Worm (Caenorhabditis elegans) whole organism, late embryonic: Measurements from ENCODE around the gene ZK813.6.

Source experiments
- C08G9.2 ChIP-seq: sonication (generic microtip); optimal IDR thresholded peaks from 2 replicates; lab custom pipeline; 2016; ENCODE audit warnings: mild to moderate bottlenecking, missing genetic modification characterization, moderate library complexity, missing compliant biosample characterization
- C38D4.7 ChIP-seq: fragments of 200-800 bp; sonication (Bioruptor generic); optimal IDR thresholded peaks from 2 replicates; lab custom pipeline; 2018; ENCODE audit warnings: mild to moderate bottlenecking, missing genetic modification characterization, moderate library complexity, missing compliant biosample characterization
- K02D7.2 ChIP-seq: sonication (generic microtip); optimal IDR thresholded peaks from 2 replicates; lab custom pipeline; 2017; ENCODE audit warnings: mild to moderate bottlenecking, missing genetic modification characterization, missing compliant biosample characterization
- K09A11.1 ChIP-seq: sonication (generic microtip); optimal IDR thresholded peaks from 2 replicates; lab custom pipeline; 2017; ENCODE audit warnings: antibody characterized with exemption, mild to moderate bottlenecking, missing genetic modification characterization, missing compliant biosample characterization; ENCODE audit not compliant: insufficient read depth
- Y22D7AL.16 ChIP-seq: sonication (generic microtip); optimal IDR thresholded peaks from 2 replicates; lab custom pipeline; 2016; ENCODE audit warnings: missing genetic modification characterization, missing compliant biosample characterization
- ahr-1 ChIP-seq: sonication (generic microtip); optimal IDR thresholded peaks from 2 replicates; lab custom pipeline; 2016; ENCODE audit warnings: missing genetic modification characterization, missing compliant biosample characterization
- ama-1 ChIP-seq: fragments of 150-350 bp; optimal IDR thresholded peaks from 2 replicates; lab custom pipeline; 2014
- ceh-14 ChIP-seq: sonication (generic microtip); optimal IDR thresholded peaks from 2 replicates; lab custom pipeline; 2016; ENCODE audit warnings: missing genotype, missing genetic modification characterization, missing compliant biosample characterization
- ceh-18 ChIP-seq: sonication (generic microtip); optimal IDR thresholded peaks from 2 replicates; lab custom pipeline; 2016; ENCODE audit warnings: missing genetic modification characterization, missing compliant biosample characterization
- ceh-31 ChIP-seq: sonication (generic microtip); optimal IDR thresholded peaks from 2 replicates; lab custom pipeline; 2016; ENCODE audit warnings: missing genetic modification characterization, missing compliant biosample characterization
- ceh-34 ChIP-seq: sonication (generic microtip); optimal IDR thresholded peaks from 2 replicates; lab custom pipeline; 2016; ENCODE audit warnings: mild to moderate bottlenecking, missing genetic modification characterization, missing compliant biosample characterization
- ceh-48 ChIP-seq: sonication (generic microtip); optimal IDR thresholded peaks from 2 replicates; lab custom pipeline; 2016; ENCODE audit warnings: missing genetic modification characterization, inconsistent platforms, missing compliant biosample characterization
- ceh-6 ChIP-seq: fragments of 200-800 bp; sonication (Bioruptor generic); optimal IDR thresholded peaks from 2 replicates; lab custom pipeline; 2018; ENCODE audit warnings: mild to moderate bottlenecking, missing genetic modification characterization, missing compliant biosample characterization
- ceh-9 ChIP-seq: sonication (generic microtip); optimal IDR thresholded peaks from 2 replicates; lab custom pipeline; 2016; ENCODE audit warnings: mild to moderate bottlenecking, missing genetic modification characterization, inconsistent platforms, missing compliant biosample characterization
- ets-4 ChIP-seq: sonication (generic microtip); optimal IDR thresholded peaks from 2 replicates; lab custom pipeline; 2016; ENCODE audit warnings: missing genetic modification characterization, missing compliant biosample characterization
- fkh-6 ChIP-seq: sonication (generic microtip); optimal IDR thresholded peaks from 2 replicates; lab custom pipeline; 2016; ENCODE audit warnings: missing genetic modification characterization, missing compliant biosample characterization
- gmeb-2 ChIP-seq: sonication (generic microtip); optimal IDR thresholded peaks from 2 replicates; lab custom pipeline; 2016; ENCODE audit warnings: missing genetic modification characterization, inconsistent platforms, missing compliant biosample characterization
- hlh-15 ChIP-seq: sonication (generic microtip); optimal IDR thresholded peaks from 2 replicates; lab custom pipeline; 2016; ENCODE audit warnings: missing genetic modification characterization, missing compliant biosample characterization
- hlh-30 ChIP-seq: sonication (generic microtip); optimal IDR thresholded peaks from 2 replicates; lab custom pipeline; 2017; ENCODE audit warnings: antibody characterized with exemption, missing genetic modification characterization, missing compliant biosample characterization; ENCODE audit not compliant: insufficient read depth
- lim-6 ChIP-seq: sonication (generic microtip); optimal IDR thresholded peaks from 2 replicates; lab custom pipeline; 2016; ENCODE audit warnings: missing genetic modification characterization, missing compliant biosample characterization
- lin-11 ChIP-seq: fragments of 200-800 bp; sonication (Bioruptor generic); optimal IDR thresholded peaks from 2 replicates; lab custom pipeline; 2018; ENCODE audit warnings: mild to moderate bottlenecking, missing genetic modification characterization, missing compliant biosample characterization
- mec-3 ChIP-seq: sonication (generic microtip); optimal IDR thresholded peaks from 2 replicates; lab custom pipeline; 2016; ENCODE audit warnings: borderline replicate concordance, missing genetic modification characterization, missing compliant biosample characterization
- nfya-1 ChIP-seq: sonication (generic microtip); optimal IDR thresholded peaks from 2 replicates; lab custom pipeline; 2017; ENCODE audit warnings: missing genetic modification characterization, mild to moderate bottlenecking, missing compliant biosample characterization, antibody characterized with exemption, moderate library complexity
- nhr-11 ChIP-seq: fragments of 150-350 bp; optimal IDR thresholded peaks from 2 replicates; lab custom pipeline; 2014; ENCODE audit warnings: missing biosample characterization, missing genetic modification characterization
- pag-3 ChIP-seq: sonication (generic microtip); optimal IDR thresholded peaks from 2 replicates; lab custom pipeline; 2016; ENCODE audit warnings: missing compliant biosample characterization, missing genetic modification characterization, borderline replicate concordance
- pat-9 ChIP-seq: fragments of 200-800 bp; sonication (Bioruptor generic); optimal IDR thresholded peaks from 2 replicates; lab custom pipeline; 2018; ENCODE audit warnings: mild to moderate bottlenecking, missing genetic modification characterization, moderate library complexity, missing compliant biosample characterization
- pha-2 ChIP-seq: sonication (generic microtip); optimal IDR thresholded peaks from 2 replicates; lab custom pipeline; 2017; ENCODE audit warnings: mild to moderate bottlenecking, missing genetic modification characterization, missing compliant biosample characterization
- pha-4 ChIP-seq: fragments of 150-350 bp; optimal IDR thresholded peaks from 2 replicates; lab custom pipeline; 2018; ENCODE audit warnings: missing biosample characterization, missing genetic modification reagents, missing genetic modification characterization
- pqm-1 ChIP-seq: sonication (generic microtip); optimal IDR thresholded peaks from 2 replicates; lab custom pipeline; 2016; ENCODE audit warnings: missing genetic modification characterization, missing compliant biosample characterization
- tbx-2 ChIP-seq: sonication (generic microtip); optimal IDR thresholded peaks from 2 replicates; lab custom pipeline; 2016; ENCODE audit warnings: missing genetic modification characterization, missing compliant biosample characterization
- tbx-7 ChIP-seq: sonication (generic microtip); optimal IDR thresholded peaks from 2 replicates; lab custom pipeline; 2016; ENCODE audit warnings: missing genotype, missing genetic modification characterization, missing compliant biosample characterization
- ttx-3 ChIP-seq: sonication (generic microtip); optimal IDR thresholded peaks from 2 replicates; lab custom pipeline; 2016; ENCODE audit warnings: missing genetic modification reagents, missing genetic modification characterization, missing compliant biosample characterization
- unc-3 ChIP-seq, 2 experiments: fragments of 200-800 bp in 1 of 2; sonication (Bioruptor generic) in 1 of 2; sonication (generic microtip) in 1 of 2; conservative IDR thresholded peaks in 1 of 2; optimal IDR thresholded peaks in 1 of 2; 2 replicates each; pipeline versions ENCODE4 v1.3.6 to Lab custom; 2016 to 2022; ENCODE audit warnings: missing compliant biosample characterization in 2 of 2, missing genetic modification characterization in 2 of 2, missing genetic modification reagents in 1 of 2
- unc-55 ChIP-seq: sonication (generic microtip); optimal IDR thresholded peaks from 2 replicates; lab custom pipeline; 2017; ENCODE audit warnings: missing biosample characterization, missing genetic modification reagents, missing genetic modification characterization
- zip-5 ChIP-seq: sonication (generic microtip); optimal IDR thresholded peaks from 2 replicates; lab custom pipeline; 2016; ENCODE audit warnings: missing genetic modification characterization, missing compliant biosample characterization
- ztf-16 ChIP-seq: sonication (generic microtip); optimal IDR thresholded peaks from 2 replicates; lab custom pipeline; 2017; ENCODE audit warnings: missing genetic modification characterization, missing compliant biosample characterization

ZK813.6 gene

DNA sequence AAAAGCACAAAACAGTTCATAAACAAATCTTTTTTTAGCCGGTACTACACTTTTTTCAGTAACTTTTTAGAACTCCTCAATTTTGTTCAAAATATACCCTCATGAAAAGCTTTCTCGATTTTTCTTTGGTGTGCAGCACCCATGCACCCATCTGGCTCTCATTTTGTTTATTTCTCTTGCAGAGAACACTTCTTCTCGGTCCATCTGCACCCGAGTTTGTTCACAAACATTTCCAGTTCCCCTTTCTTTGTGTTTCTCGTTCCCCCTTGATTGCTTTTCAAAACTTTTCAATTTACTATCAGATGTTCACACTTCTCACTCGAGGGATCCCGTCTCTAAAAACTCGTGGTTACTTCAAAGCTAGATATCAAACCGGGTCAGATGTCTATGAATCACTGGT, 31.1 kb upstream of the ZK813.6 start, which contains the start of gene slcf-2:
Gene slcf-2, plus strand, starts transcription at position 301 of the 400 bp plus-strand sequence.
- TF ChIP-seq lim-6 (tag; lab: Kevin White, UChicago) (no peak), ttx-3 (tag; lab: Kevin White, UChicago) (no peak), hlh-15 (tag; lab: Kevin White, UChicago) (no peak), ceh-31 (tag; lab: Kevin White, UChicago) (no peak), nhr-11 (tag; lab: Kevin White, UChicago) (no peak), ceh-34 (tag; lab: Kevin White, UChicago) (no peak), ceh-14 (tag; lab: Kevin White, UChicago) (no peak), ets-4 (tag; lab: Kevin White, UChicago) (no peak), Y22D7AL.16 (tag; lab: Kevin White, UChicago) (no peak), pat-9 (tag; lab: Kevin White, UChicago) (no peak), lin-11 (tag; lab: Kevin White, UChicago) (no peak), unc-55 (no peak), nfya-1 (no peak), ama-1 (no peak), tbx-7 (tag; lab: Kevin White, UChicago) (no peak), ceh-9 (tag; lab: Kevin White, UChicago) (no peak), hlh-30 (tag; lab: Kevin White, UChicago) (no peak)

ce11 chrX:3396735-3397134, 27.9 kb upstream of the ZK813.6 start:
- no peak for TF ChIP-seq ceh-48 (tag; lab: Kevin White, UChicago)
- TF ChIP-seq tbx-2 (tag; lab: Kevin White, UChicago), result no peak
- TF ChIP-seq ceh-6, result no peak
- TF ChIP-seq mec-3, result no peak
- TF ChIP-seq K09A11.1, result no peak
- TF ChIP-seq C08G9.2, result no peak
- TF ChIP-seq pqm-1 (tag; lab: Kevin White, UChicago), result no peak
- TF ChIP-seq hlh-30 (tag; lab: Kevin White, UChicago), result no peak
- TF ChIP-seq ets-4 (tag; lab: Kevin White, UChicago), result no peak
- no peak for TF ChIP-seq pha-4 (tag; lab: Kevin White, UChicago)
- no peak for TF ChIP-seq pag-3 (tag; lab: Kevin White, UChicago)
- no peak for TF ChIP-seq pha-2
- TF ChIP-seq, all 69 proteins: peak for 0

DNA sequence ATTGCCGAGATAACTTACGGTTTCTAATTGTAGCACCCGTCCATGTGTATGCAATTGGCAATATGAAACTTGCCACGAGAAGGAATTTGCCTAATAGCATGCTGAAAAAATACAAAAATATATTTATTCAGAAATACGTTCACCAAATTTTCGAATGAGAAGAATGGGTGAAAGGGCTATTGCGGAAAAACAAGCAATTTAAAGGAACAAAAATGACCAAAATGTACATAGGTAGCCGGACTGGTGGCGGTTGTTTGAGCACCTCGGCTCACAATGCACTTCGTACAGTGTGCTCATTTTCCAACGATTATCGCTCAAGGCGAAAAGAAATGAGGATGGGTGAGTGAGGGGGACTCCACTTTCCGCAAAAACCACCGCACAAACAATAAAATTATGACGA, 24.7 kb upstream of the ZK813.6 start, which contains the start of gene cht-1:
Gene cht-1, minus strand, starts transcription at position 101 of the 400 bp plus-strand sequence.
- TF ChIP-seq zip-5 (tag; lab: Kevin White, UChicago) (no peak), ceh-48 (tag; lab: Kevin White, UChicago) (no peak)
- TF ChIP-seq, all 69 proteins: peak for 0

ce11 chrX:3400387-3400786, 24.2 kb upstream of the ZK813.6 start:
- TF ChIP-seq pag-3 (tag; lab: Kevin White, UChicago) (no peak), ceh-6 (no peak), gmeb-2 (tag; lab: Kevin White, UChicago) (no peak), ceh-31 (tag; lab: Kevin White, UChicago) (no peak), ceh-48 (tag; lab: Kevin White, UChicago) (no peak), fkh-6 (tag; lab: Kevin White, UChicago) (no peak), C38D4.7 (GFP tag; lab: Kevin White, UChicago) (no peak), unc-3 (GFP tag; conservative IDR thresholded peaks at IDR 0.05; lab: Robert Waterston, UW) (no peak), unc-3 (tag; optimal IDR thresholded peaks at IDR 0.05; lab: Kevin White, UChicago) (no peak), ceh-18 (tag; lab: Kevin White, UChicago) (no peak), ahr-1 (tag; lab: Kevin White, UChicago) (no peak), K02D7.2 (tag; lab: Kevin White, UChicago) (no peak), hlh-30 (tag; lab: Kevin White, UChicago) (no peak), ztf-16 (no peak), tbx-2 (tag; lab: Kevin White, UChicago) (no peak)
